Worm (Caenorhabditis elegans) whole organism, early embryonic: Measurements from ENCODE around the gene spp-29.

Experiments used
- B0310.2 ChIP-seq: sonication (generic microtip); optimal IDR thresholded peaks from 2 replicates; lab custom pipeline; 2016; ENCODE audit warnings: mild to moderate bottlenecking, missing genetic modification characterization, missing compliant biosample characterization
- F13C5.2 ChIP-seq: sonication (generic microtip); optimal IDR thresholded peaks from 2 replicates; lab custom pipeline; 2017; ENCODE audit warnings: mild to moderate bottlenecking, missing genetic modification characterization, inconsistent platforms, missing compliant biosample characterization
- aly-1 ChIP-seq: sonication (generic microtip); optimal IDR thresholded peaks from 2 replicates; lab custom pipeline; 2016; ENCODE audit warnings: missing genetic modification characterization, missing compliant biosample characterization
- ama-1 ChIP-seq: fragments of 150-350 bp; optimal IDR thresholded peaks from 2 replicates; lab custom pipeline; 2014
- ceh-13 ChIP-seq: fragments of 200-800 bp; sonication (Bioruptor generic); optimal IDR thresholded peaks from 2 replicates; lab custom pipeline; 2018; ENCODE audit warnings: mild to moderate bottlenecking, missing genetic modification characterization, missing compliant biosample characterization
- ceh-36 ChIP-seq: sonication (generic microtip); optimal IDR thresholded peaks from 2 replicates; lab custom pipeline; 2016; ENCODE audit warnings: missing genetic modification characterization, inconsistent platforms, missing compliant biosample characterization
- ets-7 ChIP-seq: sonication (generic microtip); optimal IDR thresholded peaks from 2 replicates; lab custom pipeline; 2016; ENCODE audit warnings: missing genotype, missing genetic modification characterization, missing compliant biosample characterization
- flt-1 ChIP-seq: fragments of 200-800 bp; sonication (Bioruptor generic); IDR thresholded peaks from 2 replicates; pipeline ENCODE4 v1.3.6; 2022; ENCODE audit warnings: missing genetic modification characterization, missing compliant biosample characterization
- hmbx-1 ChIP-seq: sonication (generic microtip); optimal IDR thresholded peaks from 2 replicates; lab custom pipeline; 2016; ENCODE audit warnings: mild to moderate bottlenecking, missing genetic modification characterization, missing compliant biosample characterization
- hmg-4 ChIP-seq: fragments of 200-800 bp; sonication (Bioruptor generic); optimal IDR thresholded peaks from 2 replicates; lab custom pipeline; 2018; ENCODE audit warnings: mild to moderate bottlenecking, missing genetic modification characterization, missing compliant biosample characterization
- hnd-1 ChIP-seq: sonication (generic microtip); optimal IDR thresholded peaks from 2 replicates; lab custom pipeline; 2016; ENCODE audit warnings: missing genetic modification characterization, missing compliant biosample characterization
- pes-1 ChIP-seq: fragments of 200-800 bp; sonication (Bioruptor generic); IDR thresholded peaks from 2 replicates; pipeline ENCODE4 v1.3.6; 2022; ENCODE audit warnings: missing genetic modification reagents, missing genetic modification characterization, missing compliant biosample characterization
- scrt-1 ChIP-seq: fragments of 200-800 bp; sonication (Bioruptor generic); IDR thresholded peaks from 2 replicates; pipeline ENCODE4 v1.3.6; 2022; ENCODE audit warnings: missing genetic modification characterization, missing compliant biosample characterization
- sea-1 ChIP-seq: fragments of 200-800 bp; sonication (Bioruptor generic); conservative IDR thresholded peaks from 2 replicates; pipeline ENCODE4 v1.3.6; 2022; ENCODE audit warnings: missing genetic modification characterization, missing compliant biosample characterization
- tbx-11 ChIP-seq: fragments of 200-800 bp; sonication (Bioruptor generic); IDR thresholded peaks from 2 replicates; pipeline ENCODE4 v1.3.6; 2022; ENCODE audit warnings: missing genetic modification characterization, missing compliant biosample characterization
- tbx-37 ChIP-seq: fragments of 200-800 bp; sonication (Bioruptor generic); conservative IDR thresholded peaks from 2 replicates; pipeline ENCODE4 v1.3.6; 2022; ENCODE audit warnings: missing genetic modification reagents, missing genetic modification characterization, missing compliant biosample characterization
- tra-4 ChIP-seq: sonication (generic microtip); optimal IDR thresholded peaks from 2 replicates; lab custom pipeline; 2017; ENCODE audit warnings: missing genetic modification characterization, missing compliant biosample characterization

Gene spp-29

DNA sequence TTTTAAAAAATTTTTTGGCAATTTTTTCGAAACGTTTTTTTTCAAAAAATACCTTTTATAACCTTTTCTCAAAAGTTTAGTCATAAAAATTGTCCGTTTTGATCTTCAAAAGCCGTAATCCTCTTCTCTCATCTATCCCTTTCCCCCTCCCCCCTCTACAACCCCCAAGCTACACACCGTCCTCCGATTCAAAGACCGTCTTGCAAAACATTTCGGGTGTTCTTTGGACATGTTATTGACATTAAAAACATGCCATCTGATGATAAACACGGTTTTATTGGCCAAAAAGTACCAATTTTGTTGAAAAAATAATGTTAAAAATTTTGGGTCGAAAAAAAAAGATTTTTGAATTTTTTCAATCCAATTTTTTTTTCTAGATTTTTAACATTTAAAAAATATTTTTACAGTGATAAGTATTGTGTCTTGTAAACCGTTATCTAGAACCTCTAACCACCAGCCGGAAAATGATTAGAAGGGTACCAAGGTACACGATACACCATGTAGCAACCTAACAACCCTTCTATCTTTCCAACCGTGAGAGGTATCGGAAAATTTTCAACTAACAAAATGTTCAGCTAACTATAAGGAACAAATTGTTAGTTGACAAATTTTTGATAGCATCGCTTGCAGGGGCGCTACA is 26.6 kb upstream of the spp-29 start:
- TF ChIP-seq ceh-13 (GFP tag; lab: Kevin White, UChicago): no peak
- TF ChIP-seq tra-4 (tag; lab: Kevin White, UChicago): no peak

- TF ChIP-seq tbx-37 (no peak), ets-7 (tag; lab: Kevin White, UChicago) (no peak), aly-1 (no peak), hmg-4 (GFP tag; lab: Kevin White, UChicago) (no peak), hmbx-1 (tag; lab: Kevin White, UChicago) (no peak), pes-1 (GFP tag; lab: Robert Waterston, UW) (no peak), hnd-1 (tag; lab: Kevin White, UChicago) (no peak), ceh-36 (tag; lab: Kevin White, UChicago) (no peak), scrt-1 (GFP tag; lab: Robert Waterston, UW) (no peak), ama-1 (no peak), F13C5.2 (tag; lab: Kevin White, UChicago) (no peak), flt-1 (GFP tag; lab: Robert Waterston, UW) (no peak), tra-4 (tag; lab: Kevin White, UChicago) (no peak), B0310.2 (tag; lab: Kevin White, UChicago) (no peak), tbx-11 (no peak)
These were observed 25.9 kb upstream of the spp-29 start for ce11 chrV:17722553-17722952.

ce11 chrV:17721709-17722108 is 25.1 kb upstream of the spp-29 start:
- TF ChIP-seq ceh-36 (tag; lab: Kevin White, UChicago) (no peak), aly-1 (no peak), ceh-13 (GFP tag; lab: Kevin White, UChicago) (no peak), ets-7 (tag; lab: Kevin White, UChicago) (no peak), B0310.2 (tag; lab: Kevin White, UChicago) (no peak), hmg-4 (GFP tag; lab: Kevin White, UChicago) (no peak), tra-4 (tag; lab: Kevin White, UChicago) (no peak), hmbx-1 (tag; lab: Kevin White, UChicago) (no peak), sea-1 (GFP tag; lab: Robert Waterston, UW) (no peak), scrt-1 (GFP tag; lab: Robert Waterston, UW) (no peak)

ce11 chrV:17718647-17719046 is 22.0 kb upstream of the spp-29 start, which contains the start of gene str-77:
Gene str-77 (plus strand): TSS chrV:17718947.
- TF ChIP-seq ceh-36 (tag; lab: Kevin White, UChicago) (no peak), ets-7 (tag; lab: Kevin White, UChicago) (no peak), hmbx-1 (tag; lab: Kevin White, UChicago) (no peak), tbx-11 (no peak), F13C5.2 (tag; lab: Kevin White, UChicago) (no peak), ceh-13 (GFP tag; lab: Kevin White, UChicago) (no peak), B0310.2 (tag; lab: Kevin White, UChicago) (no peak), tbx-37 (no peak), scrt-1 (GFP tag; lab: Robert Waterston, UW) (no peak), aly-1 (no peak), flt-1 (GFP tag; lab: Robert Waterston, UW) (no peak), tra-4 (tag; lab: Kevin White, UChicago) (no peak), hmg-4 (GFP tag; lab: Kevin White, UChicago) (no peak), ama-1 (no peak), hnd-1 (tag; lab: Kevin White, UChicago) (no peak), sea-1 (GFP tag; lab: Robert Waterston, UW) (no peak), pes-1 (GFP tag; lab: Robert Waterston, UW) (no peak)

- TF ChIP-seq sea-1 (GFP tag; lab: Robert Waterston, UW) (no peak), tra-4 (tag; lab: Kevin White, UChicago) (no peak), F13C5.2 (tag; lab: Kevin White, UChicago) (no peak), ama-1 (no peak), flt-1 (GFP tag; lab: Robert Waterston, UW) (no peak), tbx-11 (no peak), ets-7 (tag; lab: Kevin White, UChicago) (no peak), pes-1 (GFP tag; lab: Robert Waterston, UW) (no peak), ceh-13 (GFP tag; lab: Kevin White, UChicago) (no peak), scrt-1 (GFP tag; lab: Robert Waterston, UW) (no peak), hmg-4 (GFP tag; lab: Kevin White, UChicago) (no peak), aly-1 (no peak), B0310.2 (tag; lab: Kevin White, UChicago) (no peak), ceh-36 (tag; lab: Kevin White, UChicago) (no peak), hnd-1 (tag; lab: Kevin White, UChicago) (no peak), tbx-37 (no peak), hmbx-1 (tag; lab: Kevin White, UChicago) (no peak)
These were observed 17.7 kb upstream of the spp-29 start, which contains the start of gene twk-33 for ce11 chrV:17714330-17714729. Gene twk-33 (minus strand): TSS chrV:17714377.

ce11 chrV:17712349-17712748 is 15.7 kb upstream of the spp-29 start:
- TF ChIP-seq sea-1 (GFP tag; lab: Robert Waterston, UW) (no peak), ets-7 (tag; lab: Kevin White, UChicago) (no peak), F13C5.2 (tag; lab: Kevin White, UChicago) (no peak), B0310.2 (tag; lab: Kevin White, UChicago) (no peak), scrt-1 (GFP tag; lab: Robert Waterston, UW) (no peak), flt-1 (GFP tag; lab: Robert Waterston, UW) (no peak), ceh-36 (tag; lab: Kevin White, UChicago) (no peak), tra-4 (tag; lab: Kevin White, UChicago) (no peak), hmg-4 (GFP tag; lab: Kevin White, UChicago) (no peak), hmbx-1 (tag; lab: Kevin White, UChicago) (no peak), hnd-1 (tag; lab: Kevin White, UChicago) (no peak), tbx-37 (no peak), ceh-13 (GFP tag; lab: Kevin White, UChicago) (no peak)

ce11 chrV:17707022-17707421 is 10.4 kb upstream of the spp-29 start, which contains the start of gene srh-31:
Gene srh-31 (plus strand): TSS chrV:17707322.
- no peak for TF ChIP-seq pes-1 (GFP tag; lab: Robert Waterston, UW)
- TF ChIP-seq tra-4 (tag; lab: Kevin White, UChicago): no peak
- no peak for TF ChIP-seq aly-1
- no peak for TF ChIP-seq ama-1
- no peak for TF ChIP-seq ceh-36 (tag; lab: Kevin White, UChicago)
- TF ChIP-seq scrt-1 (GFP tag; lab: Robert Waterston, UW): no peak
- TF ChIP-seq tbx-37: no peak
- TF ChIP-seq hmg-4 (GFP tag; lab: Kevin White, UChicago): no peak
- TF ChIP-seq tbx-11: no peak
- no peak for TF ChIP-seq ets-7 (tag; lab: Kevin White, UChicago)
